Worm (Caenorhabditis elegans) whole organism, L4 larva: Measurements from ENCODE around the gene H37A05.2.

Experiments
- F44E2.7 ChIP-seq: fragments of 200-800 bp; sonication (Bioruptor generic); IDR thresholded peaks from 2 replicates; pipeline ENCODE4 v2.1.2; 2022; ENCODE audit warnings: missing genetic modification characterization, missing compliant biosample characterization
- Y48G9A.11 ChIP-seq: fragments of 200-800 bp; sonication (Bioruptor generic); IDR thresholded peaks from 2 replicates; pipeline ENCODE4 v1.3.6; 2022; ENCODE audit warnings: missing genetic modification reagents, missing genetic modification characterization, missing compliant biosample characterization
- Y5F2A.4 ChIP-seq: fragments of 200-800 bp; sonication (Bioruptor generic); optimal IDR thresholded peaks from 2 replicates; lab custom pipeline; 2018; ENCODE audit warnings: mild to moderate bottlenecking, missing genetic modification characterization, missing compliant biosample characterization
- Y75B8A.6 ChIP-seq: fragments of 200-800 bp; sonication (Bioruptor generic); IDR thresholded peaks from 2 replicates; pipeline ENCODE4 v1.3.6; 2022; ENCODE audit warnings: missing genetic modification reagents, missing genetic modification characterization, missing compliant biosample characterization
- ZK337.2 ChIP-seq: fragments of 200-800 bp; sonication (Bioruptor generic); IDR thresholded peaks from 2 replicates; pipeline ENCODE4 v1.3.6; 2022; ENCODE audit warnings: missing genetic modification reagents, missing genetic modification characterization, missing compliant biosample characterization
- aha-1 ChIP-seq: fragments of 150-350 bp; peaks from one replicate; lab custom pipeline; 2014; ENCODE audit warnings: missing biosample characterization, missing genetic modification characterization
- ama-1 ChIP-seq: fragments of 150-350 bp; optimal IDR thresholded peaks from 2 replicates; lab custom pipeline; 2014; ENCODE audit warnings: inconsistent platforms, mixed read lengths
- attf-4 ChIP-seq: sonication (generic microtip); optimal IDR thresholded peaks from 3 replicates; lab custom pipeline; 2017; ENCODE audit warnings: missing biosample characterization, missing genetic modification characterization
- ceh-20 ChIP-seq: fragments of 200-800 bp; sonication (Bioruptor generic); IDR thresholded peaks from 2 replicates; pipeline ENCODE4 v1.3.6; 2022; ENCODE audit warnings: missing genetic modification reagents, missing genetic modification characterization, missing compliant biosample characterization
- ceh-28 ChIP-seq: fragments of 150-350 bp; optimal IDR thresholded peaks from 2 replicates; lab custom pipeline; 2014; ENCODE audit warnings: missing biosample characterization, missing genetic modification reagents, missing genetic modification characterization
- ceh-32 ChIP-seq: sonication (generic microtip); optimal IDR thresholded peaks from 2 replicates; lab custom pipeline; 2016; ENCODE audit warnings: mild to moderate bottlenecking, missing genetic modification characterization, missing compliant biosample characterization; ENCODE audit not compliant: poor library complexity
- ces-1 ChIP-seq: fragments of 150-350 bp; sonication (generic microtip); optimal IDR thresholded peaks from 4 replicates; lab custom pipeline; 2014; ENCODE audit warnings: missing biosample characterization, missing genetic modification reagents, missing genetic modification characterization
- ctbp-1 ChIP-seq: fragments of 200-800 bp; sonication (Bioruptor generic); IDR thresholded peaks from 2 replicates; pipeline ENCODE4 v1.3.6; 2022; ENCODE audit warnings: missing genetic modification reagents, missing genetic modification characterization, missing compliant biosample characterization
- daf-12 ChIP-seq: fragments of 150-350 bp; optimal IDR thresholded peaks from 2 replicates; lab custom pipeline; 2014; ENCODE audit warnings: missing biosample characterization, missing genetic modification reagents, missing genetic modification characterization
- daf-16 ChIP-seq, 3 experiments: sonication (generic microtip); optimal IDR thresholded peaks; 2 replicates each; lab custom pipeline; 2016 to 2017; ENCODE audit warnings: missing genetic modification characterization in 3 of 3, missing genetic modification reagents in 3 of 3, mild to moderate bottlenecking in 2 of 3, missing compliant biosample characterization in 2 of 3, missing biosample characterization in 1 of 3, moderate library complexity in 1 of 3
- dmd-8 ChIP-seq: fragments of 200-800 bp; sonication (Bioruptor generic); IDR thresholded peaks from 2 replicates; pipeline ENCODE4 v1.3.6; 2022; ENCODE audit warnings: missing genetic modification characterization, missing compliant biosample characterization
- dmd-9 ChIP-seq: fragments of 200-800 bp; sonication (Bioruptor generic); IDR thresholded peaks from 2 replicates; pipeline ENCODE4 v1.3.6; 2022; ENCODE audit warnings: missing genetic modification reagents, missing genetic modification characterization, missing compliant biosample characterization
- dve-1 ChIP-seq: sonication (generic microtip); optimal IDR thresholded peaks from 2 replicates; lab custom pipeline; 2017; ENCODE audit warnings: antibody characterized with exemption, mild to moderate bottlenecking, missing genetic modification characterization, missing compliant biosample characterization; ENCODE audit not compliant: insufficient read depth
- egl-27 ChIP-seq: sonication (generic microtip); optimal IDR thresholded peaks from 3 replicates; lab custom pipeline; 2017; ENCODE audit warnings: missing biosample characterization, missing genetic modification reagents, missing genetic modification characterization
- fkh-10 ChIP-seq: fragments of 150-350 bp; optimal IDR thresholded peaks from 2 replicates; lab custom pipeline; 2014; ENCODE audit warnings: missing biosample characterization, missing genetic modification reagents, missing genetic modification characterization
- hlh-30 ChIP-seq: sonication (generic microtip); optimal IDR thresholded peaks from 2 replicates; lab custom pipeline; 2017; ENCODE audit warnings: antibody characterized with exemption, mild to moderate bottlenecking, missing genetic modification characterization, missing compliant biosample characterization; ENCODE audit not compliant: insufficient read depth
- lim-7 ChIP-seq: fragments of 200-800 bp; sonication (Bioruptor generic); IDR thresholded peaks from 2 replicates; pipeline ENCODE4 v1.3.6; 2022; ENCODE audit warnings: missing genetic modification characterization, missing compliant biosample characterization
- lin-15B ChIP-seq: fragments of 150-350 bp; sonication (generic microtip); optimal IDR thresholded peaks from 3 replicates; lab custom pipeline; 2014; ENCODE audit warnings: missing biosample characterization, missing genetic modification characterization
- lin-38 ChIP-seq: fragments of 200-800 bp; sonication (Bioruptor generic); IDR thresholded peaks from 2 replicates; pipeline ENCODE4 v1.3.6; 2022; ENCODE audit warnings: missing genetic modification reagents, missing genetic modification characterization, missing compliant biosample characterization
- lir-3 ChIP-seq: sonication (generic microtip); optimal IDR thresholded peaks from 2 replicates; lab custom pipeline; 2016; ENCODE audit warnings: mild to moderate bottlenecking, missing genetic modification characterization, missing compliant biosample characterization
- lsy-2 ChIP-seq, 2 experiments: fragments of 150-350 bp in 1 of 2; sonication (generic microtip) in 1 of 2; optimal IDR thresholded peaks; 2 replicates each; lab custom pipeline; 2014 to 2017; ENCODE audit warnings: missing biosample characterization in 2 of 2, missing genetic modification characterization in 2 of 2
- madf-5 ChIP-seq, 2 experiments: fragments of 200-800 bp; sonication (Bioruptor generic); IDR thresholded peaks; 2 replicates each; pipeline ENCODE4 v1.3.6; 2022; ENCODE audit warnings: missing compliant biosample characterization in 2 of 2, missing genetic modification characterization in 2 of 2
- mdt-29 ChIP-seq: fragments of 200-800 bp; sonication (Bioruptor generic); IDR thresholded peaks from 2 replicates; pipeline ENCODE4 v1.3.6; 2022; ENCODE audit warnings: missing genetic modification reagents, missing genetic modification characterization, missing compliant biosample characterization
- mep-1 ChIP-seq: fragments of 150-350 bp; sonication (generic microtip); optimal IDR thresholded peaks from 3 replicates; lab custom pipeline; 2014; ENCODE audit warnings: missing biosample characterization, missing genetic modification characterization
- mes-2 ChIP-seq: sonication (generic microtip); optimal IDR thresholded peaks from 2 replicates; lab custom pipeline; 2016; ENCODE audit warnings: missing genotype, mild to moderate bottlenecking, missing genetic modification characterization, missing compliant biosample characterization; ENCODE audit not compliant: poor library complexity, severe bottlenecking
- mxl-3 ChIP-seq: fragments of 200-800 bp; sonication (Bioruptor generic); optimal IDR thresholded peaks from 2 replicates; lab custom pipeline; 2018; ENCODE audit warnings: mild to moderate bottlenecking, missing genetic modification characterization, missing compliant biosample characterization
- nhr-111 ChIP-seq: fragments of 200-800 bp; sonication (Bioruptor generic); optimal IDR thresholded peaks from 2 replicates; lab custom pipeline; 2018; ENCODE audit warnings: mild to moderate bottlenecking, missing genetic modification characterization, missing compliant biosample characterization
- nhr-237 ChIP-seq: sonication (generic microtip); optimal IDR thresholded peaks from 2 replicates; lab custom pipeline; 2017; ENCODE audit warnings: missing biosample characterization, missing genetic modification characterization
- nhr-6 ChIP-seq: fragments of 150-350 bp; optimal IDR thresholded peaks from 2 replicates; lab custom pipeline; 2014; ENCODE audit warnings: missing biosample characterization, missing genetic modification characterization
- pqm-1 ChIP-seq: sonication (generic microtip); optimal IDR thresholded peaks from 2 replicates; lab custom pipeline; 2017; ENCODE audit warnings: missing biosample characterization, missing genetic modification characterization
- rbr-2 ChIP-seq: sonication (generic microtip); optimal IDR thresholded peaks from 2 replicates; lab custom pipeline; 2016; ENCODE audit warnings: missing genotype, missing genetic modification characterization, missing compliant biosample characterization
- unc-130 ChIP-seq: sonication (generic microtip); optimal IDR thresholded peaks from 2 replicates; lab custom pipeline; 2016; ENCODE audit warnings: missing genetic modification reagents, missing genetic modification characterization, missing compliant biosample characterization
- unc-62 ChIP-seq, 3 experiments: fragments of 150-350 bp in 1 of 3; sonication (generic microtip); optimal IDR thresholded peaks in 2 of 3; peaks in 1 of 3; 1 replicate in 1 of 3; 2 replicates in 2 of 3; lab custom pipeline; 2014 to 2017; ENCODE audit warnings: missing biosample characterization in 3 of 3, missing genetic modification characterization in 3 of 3, missing genetic modification reagents in 3 of 3, missing genotype in 1 of 3
- zag-1 ChIP-seq: fragments of 150-350 bp; optimal IDR thresholded peaks from 2 replicates; lab custom pipeline; 2014; ENCODE audit warnings: missing biosample characterization, missing genetic modification characterization
- zfp-2 ChIP-seq: sonication (generic microtip); optimal IDR thresholded peaks from 2 replicates; lab custom pipeline; 2016; ENCODE audit warnings: mild to moderate bottlenecking, missing genetic modification characterization, missing compliant biosample characterization
- zfp-3 ChIP-seq: fragments of 200-800 bp; sonication (Bioruptor generic); conservative IDR thresholded peaks from 2 replicates; pipeline ENCODE4 v1.3.6; 2022; ENCODE audit warnings: missing genetic modification reagents, missing genetic modification characterization, missing compliant biosample characterization
- zip-11 ChIP-seq: fragments of 200-800 bp; sonication (Bioruptor generic); IDR thresholded peaks from 2 replicates; pipeline ENCODE4 v1.3.6; 2022; ENCODE audit warnings: missing genetic modification characterization, missing compliant biosample characterization
- ztf-11 ChIP-seq: fragments of 150-350 bp; optimal IDR thresholded peaks from 2 replicates; lab custom pipeline; 2014; ENCODE audit warnings: missing biosample characterization, missing genetic modification characterization
- ztf-7 ChIP-seq: fragments of 150-350 bp; optimal IDR thresholded peaks from 2 replicates; lab custom pipeline; 2014; ENCODE audit warnings: missing biosample characterization, missing genetic modification characterization

H37A05.2 gene

DNA sequence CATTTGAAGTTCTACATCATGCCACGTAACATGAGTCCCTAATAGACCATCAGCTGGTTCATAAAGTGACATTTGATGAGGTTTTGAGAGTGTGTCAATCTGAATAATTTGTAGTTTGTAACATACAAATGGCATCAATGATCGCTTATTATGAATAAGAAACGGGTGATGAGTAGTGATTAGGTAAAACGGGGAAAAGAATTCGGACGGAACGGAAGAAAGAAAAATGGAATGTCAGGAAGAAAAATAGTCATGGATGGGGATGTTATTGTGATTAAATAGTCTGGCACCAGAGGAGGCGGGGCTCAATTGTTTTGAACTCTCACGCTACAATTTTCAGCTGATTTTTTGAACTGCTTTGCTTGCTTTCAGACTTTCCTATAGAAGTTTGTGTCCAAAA is at the start of gene H37A05.2:
Gene H37A05.2 (minus strand): TSS at position 101 of the 400 bp plus-strand sequence.
- no peak for TF ChIP-seq Y5F2A.4 (GFP tag; lab: Kevin White, UChicago)
- no peak for TF ChIP-seq hlh-30 (tag; lab: Kevin White, UChicago)
- no peak for TF ChIP-seq ama-1 (lab: Kevin White, UChicago)
- no peak for TF ChIP-seq lsy-2 (tag; optimal IDR thresholded peaks at IDR 0.05; lab: Kevin White, UChicago)
- TF ChIP-seq Y48G9A.11 (GFP tag; lab: Robert Waterston, UW) = no peak
- TF ChIP-seq ceh-32 (tag; lab: Kevin White, UChicago) = no peak
- no peak for TF ChIP-seq egl-27
- no peak for TF ChIP-seq lir-3 (tag; lab: Kevin White, UChicago)
- no peak for TF ChIP-seq unc-130 (GFP tag; lab: Kevin White, UChicago)
- TF ChIP-seq mdt-29 (GFP tag; lab: Robert Waterston, UW) = no peak
- TF ChIP-seq mxl-3 (GFP tag; lab: Kevin White, UChicago) = no peak
- TF ChIP-seq lin-15B (tag; lab: Kevin White, UChicago) = no peak
- TF ChIP-seq ztf-11 (tag; lab: Kevin White, UChicago) = no peak
- no peak for TF ChIP-seq pqm-1 (tag; lab: Kevin White, UChicago)
- TF ChIP-seq zip-11 (GFP tag; lab: Robert Waterston, UW) = no peak
- no peak for TF ChIP-seq zfp-3 (GFP tag; lab: Robert Waterston, UW)
- TF ChIP-seq Y75B8A.6 = no peak

DNA sequence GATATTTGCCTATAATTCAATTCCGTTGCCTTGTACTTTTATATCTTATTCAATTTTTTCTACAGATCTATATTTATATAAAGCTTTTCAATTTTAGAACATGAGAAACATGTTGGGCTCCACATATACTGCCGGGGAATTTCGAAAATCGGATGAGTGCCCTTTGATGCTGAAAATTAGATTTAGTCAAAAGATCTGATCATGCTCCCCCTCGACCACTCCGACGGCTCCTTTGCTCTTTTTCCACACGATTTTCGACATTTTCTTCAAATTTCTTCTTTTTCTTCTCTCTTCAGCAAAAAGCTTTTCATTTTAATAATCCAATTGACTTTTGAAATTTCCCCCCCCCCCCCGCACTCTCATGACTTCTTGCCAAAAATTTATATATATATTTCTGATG is 47.4 kb upstream of the H37A05.2 start:
- TF ChIP-seq unc-62 (GFP tag; optimal IDR thresholded peaks at IDR 0.05 in 1 of 2; lab: Kevin White, UChicago) (no peak), unc-62 (tag; optimal IDR thresholded peaks at IDR 0.05; lab: Kevin White, UChicago) (no peak), ctbp-1 (0 out of 2 replicates have a peak, but pooled peaks have one; percentile 10), lin-38 (GFP tag; lab: Robert Waterston, UW) (0 out of 2 replicates have a peak, but pooled peaks have one; percentile 23), madf-5 (GFP tag; IDR thresholded peaks at IDR 0.05; lab: Robert Waterston, UW) (no peak), fkh-10 (GFP tag; lab: Kevin White, UChicago) (peak; percentile 53), ces-1 (GFP tag; lab: Kevin White, UChicago) (peak; percentile 54)
- TF ChIP-seq, all 104 proteins: peak for 4

- TF ChIP-seq aha-1 (tag; lab: Kevin White, UChicago) (peak; percentile 96), lim-7 (GFP tag; lab: Robert Waterston, UW) (no peak)
Observed at ce11 chrV:13679859-13680258, 45.8 kb upstream of the H37A05.2 start.

DNA sequence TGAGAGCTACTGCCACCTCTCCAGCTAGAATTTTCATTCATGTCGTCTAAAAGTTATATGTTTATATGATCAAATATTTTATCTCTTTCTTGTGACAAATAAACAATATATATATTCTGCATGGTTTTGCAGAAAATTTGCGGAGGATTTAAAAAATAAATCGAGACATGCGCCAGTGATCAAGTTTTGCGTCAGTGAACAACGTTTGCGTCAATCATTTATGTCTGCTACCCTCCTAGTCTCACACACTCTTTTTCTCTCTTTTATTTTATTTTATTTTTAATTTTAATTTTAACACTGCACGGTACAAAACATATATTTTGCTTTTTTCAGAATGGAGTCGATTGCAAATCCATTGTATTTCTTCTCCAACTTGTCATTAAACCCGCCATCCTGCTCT is 44.5 kb upstream of the H37A05.2 start, which contains the start of the genes tag-65 and ccz-1:
Gene tag-65 (minus strand): TSS at position 46 of the 400 bp plus-strand sequence.
Gene ccz-1 (plus strand): TSS at position 334 of the 400 bp plus-strand sequence.
- peak; percentile 94 for TF ChIP-seq nhr-6 (tag; lab: Kevin White, UChicago)
- TF ChIP-seq daf-12 (tag; lab: Kevin White, UChicago) = no peak
- no peak for TF ChIP-seq nhr-111
- no peak for TF ChIP-seq lim-7 (GFP tag; lab: Robert Waterston, UW)
- peak; percentile 70; the same call in 1 of the 2 replicates for TF ChIP-seq ceh-20 (GFP tag; lab: Robert Waterston, UW)
- TF ChIP-seq dmd-8 (GFP tag; lab: Robert Waterston, UW) = no peak
- TF ChIP-seq ceh-28 (tag; lab: Kevin White, UChicago) = no peak
- peak; percentile 91 for TF ChIP-seq mep-1 (tag; lab: Kevin White, UChicago)
- TF ChIP-seq ztf-11 (tag; lab: Kevin White, UChicago) = no peak
- TF ChIP-seq rbr-2 (tag; lab: Kevin White, UChicago) = peak; percentile 78
- TF ChIP-seq daf-16 (GFP tag; optimal IDR thresholded peaks at IDR 0.05; lab: Kevin White, UChicago) = peak; percentile 22 to 69
- TF ChIP-seq daf-16 (tag; optimal IDR thresholded peaks at IDR 0.05; lab: Kevin White, UChicago) = no peak
- no peak for TF ChIP-seq F44E2.7 (GFP tag; lab: Robert Waterston, UW)
- no peak for TF ChIP-seq ZK337.2
- TF ChIP-seq attf-4 (tag; lab: Kevin White, UChicago) = no peak
- TF ChIP-seq mxl-3 (GFP tag; lab: Kevin White, UChicago) = no peak
- no peak for TF ChIP-seq zag-1 (tag; lab: Kevin White, UChicago)
- TF ChIP-seq zfp-2 (tag; lab: Kevin White, UChicago) = no peak
- TF ChIP-seq mdt-29 (GFP tag; lab: Robert Waterston, UW) = no peak
- TF ChIP-seq lsy-2 (tag; optimal IDR thresholded peaks at IDR 0.05; lab: Kevin White, UChicago) = peak in 1 of 2 experiments; percentile 95
- TF ChIP-seq mes-2 (tag; lab: Kevin White, UChicago) = peak; percentile 90
- TF ChIP-seq dmd-9 = no peak
- TF ChIP-seq nhr-237 (tag; lab: Kevin White, UChicago) = no peak
- no peak for TF ChIP-seq ztf-7 (tag; lab: Kevin White, UChicago)
- TF ChIP-seq hlh-30 (tag; lab: Kevin White, UChicago) = no peak
- TF ChIP-seq ctbp-1 = peak; percentile 73; the same call in 1 of the 2 replicates
- TF ChIP-seq dve-1 (tag; lab: Kevin White, UChicago) = peak; percentile 92
- no peak for TF ChIP-seq zip-11 (GFP tag; lab: Robert Waterston, UW)
